Fruit fly (Drosophila melanogaster): ENCODE results near the gene CG31464.

CG31464 gene

dm6 chr3R:8264302-8265080, 26.5 kb upstream of the CG31464 start, which contains the start of the genes RPA1 and Mcm2 (continued):
- TF ChIP-seq Eip74EF (GFP tag; optimal IDR thresholded peaks at IDR 0.05) (no peak), gsb-n (tag; optimal IDR thresholded peaks at IDR 0.05) (peak; percentile 33), crol (GFP tag; IDR thresholded peaks at IDR 0.05) (no peak), CG6272 (GFP tag; IDR thresholded peaks at IDR 0.05) (peak; percentile 79), CG10321 (GFP tag; IDR thresholded peaks at IDR 0.05) (no peak), ERR (GFP tag; optimal IDR thresholded peaks at IDR 0.05) (no peak), Ssrp (tag; optimal IDR thresholded peaks at IDR 0.05) (peak; percentile 82), slp2 (GFP tag; optimal IDR thresholded peaks at IDR 0.05) (no peak), Elba2 (GFP tag; optimal IDR thresholded peaks at IDR 0.05) (no peak), CG15601 (tag; optimal IDR thresholded peaks at IDR 0.05) (peak; percentile 47), Blimp-1 (GFP tag; optimal IDR thresholded peaks at IDR 0.05) (peak; percentile 50), CG1024 (GFP tag; IDR thresholded peaks at IDR 0.05) (peak; percentile 35), CG17829 (tag; optimal IDR thresholded peaks at IDR 0.05) (peak; percentile 81), chm (GFP tag; IDR thresholded peaks at IDR 0.05) (peak; percentile 79), Med (GFP tag) (peak; percentile 88), ATbp (GFP tag; optimal IDR thresholded peaks at IDR 0.05) (peak; percentile 38), CG10274 (GFP tag; optimal IDR thresholded peaks at IDR 0.05) (peak; percentile 6), pnt (GFP tag; optimal IDR thresholded peaks at IDR 0.05) (peak; percentile 45), Usf (GFP tag; optimal IDR thresholded peaks at IDR 0.05) (peak; percentile 81), tx (GFP tag; optimal IDR thresholded peaks at IDR 0.05) (peak; percentile 10), gt (GFP tag; IDR thresholded peaks at IDR 0.05) (no peak), az2 (GFP tag; optimal IDR thresholded peaks at IDR 0.05) (peak; percentile 81), Doc3 (GFP tag; IDR thresholded peaks at IDR 0.05; ENCODE audit: partially characterized antibody) (no peak), Drgx (GFP tag; IDR thresholded peaks at IDR 0.05) (peak; percentile 72), nerfin-2 (GFP tag; IDR thresholded peaks at IDR 0.05; ENCODE audit: partially characterized antibody) (no peak), stwl (tag; optimal IDR thresholded peaks at IDR 0.05) (peak; percentile 42), unc-4 (GFP tag; IDR thresholded peaks at IDR 0.05; ENCODE audit: partially characterized antibody) (no peak), ash1 (GFP tag; optimal IDR thresholded peaks at IDR 0.05) (no peak), fru (optimal IDR thresholded peaks at IDR 0.05) (no peak), CG30403 (GFP tag; optimal IDR thresholded peaks at IDR 0.05) (peak; percentile 90), hth (optimal IDR thresholded peaks at IDR 0.05) (no peak), fd64A (GFP tag; optimal IDR thresholded peaks at IDR 0.05) (no peak), dimm (GFP tag; IDR thresholded peaks at IDR 0.05) (peak; percentile 38; the same call in 1 of the 2 replicates), Hand (GFP tag; optimal IDR thresholded peaks at IDR 0.05) (no peak), bsh (GFP tag; optimal IDR thresholded peaks at IDR 0.05) (peak in 1 of 2 experiments; percentile 66), CG7928 (GFP tag; optimal IDR thresholded peaks at IDR 0.05) (peak; percentile 93), CG4617 (GFP tag; optimal IDR thresholded peaks at IDR 0.05; ENCODE audit: borderline replicate concordance) (peak; percentile 41), CG17361 (GFP tag; IDR thresholded peaks at IDR 0.05) (peak; percentile 95), H2.0 (GFP tag; IDR thresholded peaks at IDR 0.05) (peak; percentile 59), CG16863 (GFP tag; optimal IDR thresholded peaks at IDR 0.05) (peak; percentile 23), CG1233 (GFP tag; optimal IDR thresholded peaks at IDR 0.05) (peak; percentile 73), gcm2 (GFP tag; optimal IDR thresholded peaks at IDR 0.05) (no peak), Atf-2 (GFP tag; optimal IDR thresholded peaks at IDR 0.05) (no peak), Dll (GFP tag; IDR thresholded peaks at IDR 0.05; ENCODE audit: partially characterized antibody) (no peak), prd (optimal IDR thresholded peaks at IDR 0.05) (no peak), prd (GFP tag; IDR thresholded peaks at IDR 0.05) (peak; percentile 88), CG8290 (GFP tag; optimal IDR thresholded peaks at IDR 0.05) (peak; percentile 24), CG8290 (tag; optimal IDR thresholded peaks at IDR 0.05) (peak in 1 of 2 experiments; percentile 30), tup (GFP tag; optimal IDR thresholded peaks at IDR 0.05) (peak; percentile 33), CG8924 (tag; optimal IDR thresholded peaks at IDR 0.05) (peak; percentile 81)
